Worm (Caenorhabditis elegans) whole organism, L2 larva: Measurements from ENCODE around the gene F11A10.6.

Source experiments
- ama-1 ChIP-seq: fragments of 150-350 bp; optimal IDR thresholded peaks from 2 replicates; lab custom pipeline; 2018; ENCODE audit warnings: inconsistent platforms
- ceh-82 ChIP-seq: fragments of 150-350 bp; optimal IDR thresholded peaks from 2 replicates; lab custom pipeline; 2014; ENCODE audit warnings: missing biosample characterization, missing genetic modification characterization
- elt-1 ChIP-seq: fragments of 150-350 bp; optimal IDR thresholded peaks from 2 replicates; lab custom pipeline; 2014; ENCODE audit warnings: missing biosample characterization, missing genetic modification characterization
- lin-11 ChIP-seq: fragments of 150-350 bp; sonication (generic microtip); optimal IDR thresholded peaks from 2 replicates; lab custom pipeline; 2014; ENCODE audit warnings: missing biosample characterization, missing genetic modification characterization, inconsistent platforms, mixed read lengths
- nhr-11 ChIP-seq: fragments of 150-350 bp; optimal IDR thresholded peaks from 2 replicates; lab custom pipeline; 2014; ENCODE audit warnings: missing biosample characterization, missing genetic modification characterization
- nhr-12 ChIP-seq: fragments of 150-350 bp; optimal IDR thresholded peaks from 2 replicates; lab custom pipeline; 2014; ENCODE audit warnings: missing biosample characterization, missing genetic modification characterization
- unc-55 ChIP-seq: fragments of 150-350 bp; sonication (generic microtip); optimal IDR thresholded peaks from 3 replicates; lab custom pipeline; 2014; ENCODE audit warnings: missing biosample characterization, missing genetic modification reagents, missing genetic modification characterization

- TF ChIP-seq elt-1 (tag; lab: Kevin White, UChicago) = no peak
- no peak for TF ChIP-seq ceh-82 (tag; lab: Kevin White, UChicago)
- no peak for TF ChIP-seq lin-11 (tag; lab: Kevin White, UChicago)
- no peak for TF ChIP-seq nhr-11 (tag; lab: Kevin White, UChicago)
- no peak for TF ChIP-seq unc-55 (GFP tag; lab: Kevin White, UChicago)
- TF ChIP-seq ama-1 (lab: Kevin White, UChicago) = no peak
- TF ChIP-seq nhr-12 (tag; lab: Kevin White, UChicago) = no peak
These were observed 4.3 kb downstream of the F11A10.6 start, which contains the start of gene rbm-34 for ce11 chrIV:12085120-12085519.
